Worm (Caenorhabditis elegans): Measurements from ENCODE around the gene ceh-83.
"Not testable (repeated sequence)": the region's sequence is repeated elsewhere in the genome, so short reads cannot be mapped to it uniquely, and the experiment has no call there.

Gene ceh-83

ce11 chrII:1736353-1736752 lies at the start of gene ceh-83:
Gene ceh-83 (minus strand): TSS chrII:1736533.
- no peak for TF ChIP-seq unc-62 (GFP tag; optimal IDR thresholded peaks at IDR 0.05)

- no peak for TF ChIP-seq unc-62 (GFP tag; optimal IDR thresholded peaks at IDR 0.05)
Observed at ce11 chrII:1784799-1785198, 48.5 kb upstream of the ceh-83 start, which contains the start of gene C08F1.11. Gene C08F1.11 (minus strand): TSS chrII:1784899.

ce11 chrII:1782474-1782873 lies 46.1 kb upstream of the ceh-83 start, which contains the start of gene math-4:
Gene math-4 (minus strand): TSS chrII:1782574.
- TF ChIP-seq unc-62 (GFP tag; optimal IDR thresholded peaks at IDR 0.05), result no peak

- TF ChIP-seq unc-62 (GFP tag; optimal IDR thresholded peaks at IDR 0.05), result not testable (repeated sequence)
Observed at ce11 chrII:1775234-1775633, 38.9 kb upstream of the ceh-83 start, which contains the start of gene F36H5.14. Gene F36H5.14 (plus strand): TSS chrII:1775534.

- TF ChIP-seq unc-62 (GFP tag; optimal IDR thresholded peaks at IDR 0.05), result no peak
Observed at ce11 chrII:1771785-1772184, 35.5 kb upstream of the ceh-83 start, which contains the start of gene math-3. Gene math-3 (plus strand): TSS chrII:1772085.

- not testable (repeated sequence) for TF ChIP-seq unc-62 (GFP tag; optimal IDR thresholded peaks at IDR 0.05)
Observed at ce11 chrII:1771347-1771746, 35.0 kb upstream of the ceh-83 start, which contains the start of gene math-26. Gene math-26 (plus strand): TSS chrII:1771647.

- no peak for TF ChIP-seq unc-62 (GFP tag; optimal IDR thresholded peaks at IDR 0.05)
Observed at ce11 chrII:1766715-1767114, 30.4 kb upstream of the ceh-83 start.

ce11 chrII:1763072-1763471 lies 26.7 kb upstream of the ceh-83 start, which contains the start of gene math-28:
Gene math-28 (plus strand): TSS chrII:1763372.
- TF ChIP-seq unc-62 (GFP tag; optimal IDR thresholded peaks at IDR 0.05), result no peak

ce11 chrII:1761564-1761963 lies 25.2 kb upstream of the ceh-83 start, which contains the start of gene F36H5.4:
Gene F36H5.4 (plus strand): TSS chrII:1761864.
- TF ChIP-seq unc-62 (GFP tag; optimal IDR thresholded peaks at IDR 0.05), result no peak

- TF ChIP-seq unc-62 (GFP tag; optimal IDR thresholded peaks at IDR 0.05), result no peak
Observed at ce11 chrII:1759602-1760001, 23.3 kb upstream of the ceh-83 start, which contains the start of gene F36H5.18. Gene F36H5.18 (plus strand): TSS chrII:1759902.

- no peak for TF ChIP-seq unc-62 (GFP tag; optimal IDR thresholded peaks at IDR 0.05)
Observed at ce11 chrII:1757033-1757432, 20.7 kb upstream of the ceh-83 start, which contains the start of gene F36H5.10. Gene F36H5.10 (plus strand): TSS chrII:1757333.

- TF ChIP-seq unc-62 (GFP tag; optimal IDR thresholded peaks at IDR 0.05), result no peak
Observed at ce11 chrII:1756582-1756981, 20.2 kb upstream of the ceh-83 start, which contains the start of gene fbxb-53. Gene fbxb-53 (plus strand): TSS chrII:1756882.

- TF ChIP-seq unc-62 (GFP tag; optimal IDR thresholded peaks at IDR 0.05), result no peak
Observed at ce11 chrII:1756072-1756471, 19.7 kb upstream of the ceh-83 start, which contains the start of gene F36H5.17. Gene F36H5.17 (minus strand): TSS chrII:1756172.

ce11 chrII:1752990-1753389 lies 16.7 kb upstream of the ceh-83 start, which contains the start of gene F36H5.9:
Gene F36H5.9 (minus strand): TSS chrII:1753090.
- no peak for TF ChIP-seq unc-62 (GFP tag; optimal IDR thresholded peaks at IDR 0.05)

- no peak for TF ChIP-seq unc-62 (GFP tag; optimal IDR thresholded peaks at IDR 0.05)
Observed at ce11 chrII:1750413-1750812, 14.1 kb upstream of the ceh-83 start, which contains the start of the genes F36H5.13 and F36H5.8. Gene F36H5.13 (minus strand): TSS chrII:1750513. Gene F36H5.8 (minus strand): TSS chrII:1750686.

ce11 chrII:1744183-1744582 lies 7.8 kb upstream of the ceh-83 start, which contains the start of gene clec-19:
Gene clec-19 (plus strand): TSS chrII:1744483.
- TF ChIP-seq unc-62 (GFP tag; optimal IDR thresholded peaks at IDR 0.05), result no peak

- TF ChIP-seq unc-62 (GFP tag; optimal IDR thresholded peaks at IDR 0.05), result no peak
Observed at ce11 chrII:1742535-1742934, 6.2 kb upstream of the ceh-83 start, which contains the start of gene F36H5.12. Gene F36H5.12 (plus strand): TSS chrII:1742835.

All from whole organism, dauer.